Worm (Caenorhabditis elegans) whole organism, L3 larva: ENCODE results near the gene tomm-70.

Experiments used
- aly-2 ChIP-seq: fragments of 150-350 bp; optimal IDR thresholded peaks from 2 replicates; lab custom pipeline; 2014; ENCODE audit warnings: missing biosample characterization, missing genetic modification characterization
- egl-27 ChIP-seq: sonication (generic microtip); optimal IDR thresholded peaks from 4 replicates; lab custom pipeline; 2017; ENCODE audit warnings: missing biosample characterization, missing genetic modification reagents, missing genetic modification characterization
- elt-3 ChIP-seq, 3 experiments: fragments of 150-350 bp in 1 of 3; sonication (generic microtip) in 2 of 3; optimal IDR thresholded peaks; 2 replicates in 2 of 3; 4 replicates in 1 of 3; lab custom pipeline; 2014 to 2017; ENCODE audit warnings: missing biosample characterization in 3 of 3, missing genetic modification characterization in 3 of 3
- fos-1 ChIP-seq: fragments of 150-350 bp; optimal IDR thresholded peaks from 2 replicates; lab custom pipeline; 2014; ENCODE audit warnings: missing biosample characterization, missing genetic modification characterization
- pha-4 ChIP-seq: fragments of 150-350 bp; optimal IDR thresholded peaks from 2 replicates; lab custom pipeline; 2014; ENCODE audit warnings: missing biosample characterization, missing genetic modification reagents, missing genetic modification characterization
- skn-1 ChIP-seq: fragments of 150-350 bp; optimal IDR thresholded peaks from 2 replicates; lab custom pipeline; 2014; ENCODE audit warnings: missing biosample characterization, missing genetic modification characterization
- snpc-4 ChIP-seq: fragments of 150-350 bp; optimal IDR thresholded peaks from 2 replicates; lab custom pipeline; 2014; ENCODE audit warnings: missing biosample characterization, missing genetic modification characterization

ce11 chrIII:8780473-8780872, 25.9 kb upstream of the tomm-70 start:
- TF ChIP-seq elt-3 (tag; optimal IDR thresholded peaks at IDR 0.05; lab: Kevin White, UChicago) = no peak
- TF ChIP-seq egl-27 (tag; lab: Kevin White, UChicago) = no peak
- peak; percentile 23 for TF ChIP-seq skn-1 (tag; lab: Kevin White, UChicago)
- no peak for TF ChIP-seq aly-2 (tag; lab: Kevin White, UChicago)
- TF ChIP-seq pha-4 = no peak
- no peak for TF ChIP-seq snpc-4
- TF ChIP-seq fos-1 (tag; lab: Kevin White, UChicago) = peak; percentile 44
